Fruit fly (Drosophila melanogaster): ENCODE measurements around the gene TM9SF2.

Gene TM9SF2

DNA sequence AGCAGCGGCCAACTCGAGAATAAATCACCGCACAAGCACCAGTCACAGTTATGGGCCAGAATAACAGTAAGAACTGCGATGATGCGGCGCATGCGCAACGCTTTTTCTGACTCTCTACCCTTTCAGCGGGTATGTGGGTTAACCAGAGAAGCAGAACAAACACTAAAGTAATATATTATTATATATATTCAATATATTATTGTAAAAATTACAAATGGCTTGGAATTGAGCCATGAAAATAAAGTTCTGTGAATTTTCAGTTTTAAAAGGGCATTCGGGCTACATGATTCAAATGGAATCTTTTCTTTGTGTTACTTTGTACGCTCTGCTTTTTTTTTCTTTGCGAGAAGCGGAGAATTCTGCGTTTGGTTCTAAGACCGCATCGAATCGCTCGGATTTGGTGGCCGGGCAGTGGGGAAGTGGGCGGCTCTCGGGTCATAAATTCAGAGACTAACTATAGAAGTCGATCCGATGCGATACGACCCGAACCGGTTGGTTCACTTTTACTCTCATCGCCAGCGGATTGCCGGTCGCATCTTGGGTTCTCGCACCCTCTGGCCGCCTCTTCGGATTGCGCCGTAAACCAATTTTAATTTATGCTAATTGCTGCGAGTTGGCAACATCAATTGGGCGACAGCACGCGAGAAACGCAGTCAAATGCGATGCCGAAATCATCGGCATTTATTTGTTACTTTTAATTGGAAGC lies 33.4 kb downstream of the TM9SF2 start (continued):
- TF ChIP-seq Sry-δ (GFP tag; optimal IDR thresholded peaks at IDR 0.05) (no peak), Oaz (GFP tag; IDR thresholded peaks at IDR 0.05) (no peak), Doc3 (GFP tag; IDR thresholded peaks at IDR 0.05; ENCODE audit: partially characterized antibody) (no peak), Dad (GFP tag; optimal IDR thresholded peaks at IDR 0.05) (no peak), CG42726 (GFP tag; IDR thresholded peaks at IDR 0.05; ENCODE audit: partially characterized antibody) (no peak), CG9609 (GFP tag; optimal IDR thresholded peaks at IDR 0.05) (no peak), CG12104 (GFP tag; optimal IDR thresholded peaks at IDR 0.05) (no peak), lmd (GFP tag; IDR thresholded peaks at IDR 0.05) (peak; percentile 46; the same call in 1 of the 2 replicates), CG18262 (tag; optimal IDR thresholded peaks at IDR 0.05) (no peak), CG17359 (tag; optimal IDR thresholded peaks at IDR 0.05) (no peak), CG4328 (GFP tag; optimal IDR thresholded peaks at IDR 0.05) (no peak), gsb (GFP tag; IDR thresholded peaks at IDR 0.05) (no peak), zen2 (GFP tag; IDR thresholded peaks at IDR 0.05; ENCODE audit: partially characterized antibody) (no peak), klu (GFP tag; IDR thresholded peaks at IDR 0.05) (no peak; the same call in 1 of the 2 replicates), BEAF-32 (GFP tag; optimal IDR thresholded peaks at IDR 0.05) (no peak), CG2199 (GFP tag; IDR thresholded peaks at IDR 0.05) (no peak), ash1 (GFP tag; optimal IDR thresholded peaks at IDR 0.05) (no peak)

DNA sequence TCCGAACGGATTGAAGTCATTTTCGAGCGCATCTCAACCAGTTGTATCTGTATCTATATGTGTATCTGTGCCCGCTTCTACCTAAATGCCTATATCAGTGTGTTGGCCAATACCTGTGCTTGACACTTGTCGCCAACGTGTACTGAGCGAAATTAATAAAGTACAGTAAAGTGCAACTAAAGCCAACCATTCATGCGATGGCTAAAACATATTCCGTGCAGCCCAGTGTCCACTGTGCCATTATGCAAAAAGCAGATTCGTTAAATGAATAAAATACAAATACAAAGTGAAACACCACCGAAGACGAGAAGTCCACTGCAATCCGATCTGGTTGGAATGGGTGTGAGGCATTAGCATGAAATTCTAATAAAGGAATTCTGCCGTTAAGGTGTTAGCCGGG lies 39.0 kb downstream of the TM9SF2 start:
- no peak for TF ChIP-seq CG11456 (GFP tag; IDR thresholded peaks at IDR 0.05)
- TF ChIP-seq pan (optimal IDR thresholded peaks at IDR 0.05): no peak
- peak in 1 of 2 experiments; percentile 23 for TF ChIP-seq pan (GFP tag; optimal IDR thresholded peaks at IDR 0.05 in 1 of 2, IDR thresholded peaks at IDR 0.05 in 1 of 2)
- no peak for TF ChIP-seq CG8478 (optimal IDR thresholded peaks at IDR 0.05)
- no peak for TF ChIP-seq HLH4C (GFP tag; IDR thresholded peaks at IDR 0.05; ENCODE audit: partially characterized antibody)
- no peak for TF ChIP-seq Tbp (GFP tag; optimal IDR thresholded peaks at IDR 0.05)
- peak; percentile 21; the same call in 1 of the 2 replicates for TF ChIP-seq vvl (GFP tag; IDR thresholded peaks at IDR 0.05)
- TF ChIP-seq Ets65A (GFP tag): peak; percentile 80
- TF ChIP-seq CG5180 (GFP tag; optimal IDR thresholded peaks at IDR 0.05): peak; percentile 42

- TF ChIP-seq Dfd (GFP tag; optimal IDR thresholded peaks at IDR 0.05): peak in 1 of 2 experiments; percentile 59
- no peak for TF ChIP-seq ap (GFP tag; IDR thresholded peaks at IDR 0.05)
These were observed 44.1 kb downstream of the TM9SF2 start for dm6 chr2L:20690055-20690454.

DNA sequence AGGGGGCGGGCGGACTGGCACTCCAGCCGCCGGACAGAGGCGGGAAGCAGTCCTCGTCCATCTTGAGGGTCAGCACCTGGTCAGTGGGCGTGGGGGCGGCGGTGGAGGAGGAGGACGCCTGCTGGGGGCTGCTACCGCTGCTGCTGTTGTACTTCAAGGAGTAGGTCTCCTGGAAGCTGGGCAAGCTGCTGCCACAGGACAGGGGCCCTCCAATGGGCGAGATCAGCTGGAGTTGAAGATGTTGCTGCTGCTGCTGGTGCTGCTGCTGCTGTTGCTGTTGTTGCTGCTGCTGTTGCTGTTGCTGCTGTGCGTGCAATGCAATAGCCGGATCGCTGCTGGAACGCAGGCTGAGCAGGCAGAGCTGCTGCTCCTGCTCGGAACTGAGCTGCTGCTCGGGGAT lies 45.4 kb downstream of the TM9SF2 start:
- TF ChIP-seq bab2 (GFP tag; optimal IDR thresholded peaks at IDR 0.05): no peak
- no peak for TF ChIP-seq zf30C (GFP tag; optimal IDR thresholded peaks at IDR 0.05)
- no peak for TF ChIP-seq CG17359 (tag; optimal IDR thresholded peaks at IDR 0.05)
- no peak for TF ChIP-seq H15 (GFP tag; IDR thresholded peaks at IDR 0.05)
- no peak for TF ChIP-seq CG7745 (tag; optimal IDR thresholded peaks at IDR 0.05)
- no peak for TF ChIP-seq tll (GFP tag; optimal IDR thresholded peaks at IDR 0.05)
- no peak for TF ChIP-seq CG4328 (GFP tag; optimal IDR thresholded peaks at IDR 0.05)
- no peak for TF ChIP-seq CG1529 (GFP tag; optimal IDR thresholded peaks at IDR 0.05)
- no peak for TF ChIP-seq her (GFP tag; optimal IDR thresholded peaks at IDR 0.05)
- TF ChIP-seq tap (tag; optimal IDR thresholded peaks at IDR 0.05): no peak
- TF ChIP-seq Antp (GFP tag; optimal IDR thresholded peaks at IDR 0.05): no peak
- no peak for TF ChIP-seq Fer3 (tag; optimal IDR thresholded peaks at IDR 0.05)
- TF ChIP-seq gem (tag; optimal IDR thresholded peaks at IDR 0.05): no peak
- no peak for TF ChIP-seq hth (optimal IDR thresholded peaks at IDR 0.05)
